Worm (Caenorhabditis elegans) whole organism, early embryonic: ENCODE results near the gene T22C8.6.

Experiments used
- B0310.2 ChIP-seq: sonication (generic microtip); optimal IDR thresholded peaks from 2 replicates; lab custom pipeline; 2016; ENCODE audit warnings: mild to moderate bottlenecking, missing genetic modification characterization, missing compliant biosample characterization
- F13C5.2 ChIP-seq: sonication (generic microtip); optimal IDR thresholded peaks from 2 replicates; lab custom pipeline; 2017; ENCODE audit warnings: mild to moderate bottlenecking, missing genetic modification characterization, inconsistent platforms, missing compliant biosample characterization
- aly-1 ChIP-seq: sonication (generic microtip); optimal IDR thresholded peaks from 2 replicates; lab custom pipeline; 2016; ENCODE audit warnings: missing genetic modification characterization, missing compliant biosample characterization
- ama-1 ChIP-seq: fragments of 150-350 bp; optimal IDR thresholded peaks from 2 replicates; lab custom pipeline; 2014
- ceh-13 ChIP-seq: fragments of 200-800 bp; sonication (Bioruptor generic); optimal IDR thresholded peaks from 2 replicates; lab custom pipeline; 2018; ENCODE audit warnings: mild to moderate bottlenecking, missing genetic modification characterization, missing compliant biosample characterization
- ceh-36 ChIP-seq: sonication (generic microtip); optimal IDR thresholded peaks from 2 replicates; lab custom pipeline; 2016; ENCODE audit warnings: missing genetic modification characterization, inconsistent platforms, missing compliant biosample characterization
- ets-7 ChIP-seq: sonication (generic microtip); optimal IDR thresholded peaks from 2 replicates; lab custom pipeline; 2016; ENCODE audit warnings: missing genotype, missing genetic modification characterization, missing compliant biosample characterization
- flt-1 ChIP-seq: fragments of 200-800 bp; sonication (Bioruptor generic); IDR thresholded peaks from 2 replicates; pipeline ENCODE4 v1.3.6; 2022; ENCODE audit warnings: missing genetic modification characterization, missing compliant biosample characterization
- hmbx-1 ChIP-seq: sonication (generic microtip); optimal IDR thresholded peaks from 2 replicates; lab custom pipeline; 2016; ENCODE audit warnings: mild to moderate bottlenecking, missing genetic modification characterization, missing compliant biosample characterization
- hmg-4 ChIP-seq: fragments of 200-800 bp; sonication (Bioruptor generic); optimal IDR thresholded peaks from 2 replicates; lab custom pipeline; 2018; ENCODE audit warnings: mild to moderate bottlenecking, missing genetic modification characterization, missing compliant biosample characterization
- hnd-1 ChIP-seq: sonication (generic microtip); optimal IDR thresholded peaks from 2 replicates; lab custom pipeline; 2016; ENCODE audit warnings: missing genetic modification characterization, missing compliant biosample characterization
- pes-1 ChIP-seq: fragments of 200-800 bp; sonication (Bioruptor generic); IDR thresholded peaks from 2 replicates; pipeline ENCODE4 v1.3.6; 2022; ENCODE audit warnings: missing genetic modification reagents, missing genetic modification characterization, missing compliant biosample characterization
- scrt-1 ChIP-seq: fragments of 200-800 bp; sonication (Bioruptor generic); IDR thresholded peaks from 2 replicates; pipeline ENCODE4 v1.3.6; 2022; ENCODE audit warnings: missing genetic modification characterization, missing compliant biosample characterization
- sea-1 ChIP-seq: fragments of 200-800 bp; sonication (Bioruptor generic); conservative IDR thresholded peaks from 2 replicates; pipeline ENCODE4 v1.3.6; 2022; ENCODE audit warnings: missing genetic modification characterization, missing compliant biosample characterization
- tbx-11 ChIP-seq: fragments of 200-800 bp; sonication (Bioruptor generic); IDR thresholded peaks from 2 replicates; pipeline ENCODE4 v1.3.6; 2022; ENCODE audit warnings: missing genetic modification characterization, missing compliant biosample characterization
- tbx-37 ChIP-seq: fragments of 200-800 bp; sonication (Bioruptor generic); conservative IDR thresholded peaks from 2 replicates; pipeline ENCODE4 v1.3.6; 2022; ENCODE audit warnings: missing genetic modification reagents, missing genetic modification characterization, missing compliant biosample characterization
- tra-4 ChIP-seq: sonication (generic microtip); optimal IDR thresholded peaks from 2 replicates; lab custom pipeline; 2017; ENCODE audit warnings: missing genetic modification characterization, missing compliant biosample characterization

Gene T22C8.6

ce11 chrII:8658835-8659234, 28.8 kb upstream of the T22C8.6 start, which contains the start of gene atg-10:
atg-10 (plus strand) TSS chrII:8659135.
- TF ChIP-seq tbx-37 (no peak), hmg-4 (GFP tag; lab: Kevin White, UChicago) (no peak), hmbx-1 (tag; lab: Kevin White, UChicago) (no peak), tbx-11 (GFP tag; lab: Robert Waterston, UW) (no peak)

- TF ChIP-seq tbx-37 (no peak), F13C5.2 (tag; lab: Kevin White, UChicago) (no peak), tra-4 (no peak), ets-7 (tag; lab: Kevin White, UChicago) (no peak), flt-1 (GFP tag; lab: Robert Waterston, UW) (no peak), pes-1 (GFP tag; lab: Robert Waterston, UW) (no peak), ama-1 (no peak), hmbx-1 (tag; lab: Kevin White, UChicago) (no peak), ceh-36 (tag; lab: Kevin White, UChicago) (no peak), sea-1 (GFP tag; lab: Robert Waterston, UW) (no peak), B0310.2 (tag; lab: Kevin White, UChicago) (no peak), tbx-11 (GFP tag; lab: Robert Waterston, UW) (no peak), hmg-4 (GFP tag; lab: Kevin White, UChicago) (no peak)
Measured at ce11 chrII:8650644-8651159, 20.6 kb upstream of the T22C8.6 start, which contains the start of gene pyr-1. pyr-1 (plus strand) TSS chrII:8651109.

- TF ChIP-seq flt-1 (GFP tag; lab: Robert Waterston, UW) (no peak), ets-7 (tag; lab: Kevin White, UChicago) (no peak), B0310.2 (tag; lab: Kevin White, UChicago) (no peak), F13C5.2 (tag; lab: Kevin White, UChicago) (no peak), sea-1 (GFP tag; lab: Robert Waterston, UW) (no peak), scrt-1 (GFP tag; lab: Robert Waterston, UW) (no peak), tra-4 (no peak), hmg-4 (GFP tag; lab: Kevin White, UChicago) (no peak), hnd-1 (tag; lab: Kevin White, UChicago) (no peak), ceh-13 (no peak), ama-1 (no peak), ceh-36 (tag; lab: Kevin White, UChicago) (no peak), hmbx-1 (tag; lab: Kevin White, UChicago) (no peak), tbx-11 (GFP tag; lab: Robert Waterston, UW) (no peak), aly-1 (tag; lab: Kevin White, UChicago) (no peak), pes-1 (GFP tag; lab: Robert Waterston, UW) (no peak), tbx-37 (no peak)
Measured at ce11 chrII:8648843-8649242, 18.8 kb upstream of the T22C8.6 start.

- TF ChIP-seq flt-1 (GFP tag; lab: Robert Waterston, UW), result no peak
- no peak for TF ChIP-seq ceh-36 (tag; lab: Kevin White, UChicago)
- TF ChIP-seq sea-1 (GFP tag; lab: Robert Waterston, UW), result no peak
- no peak for TF ChIP-seq hnd-1 (tag; lab: Kevin White, UChicago)
- no peak for TF ChIP-seq hmg-4 (GFP tag; lab: Kevin White, UChicago)
- no peak for TF ChIP-seq aly-1 (tag; lab: Kevin White, UChicago)
- TF ChIP-seq scrt-1 (GFP tag; lab: Robert Waterston, UW), result no peak
- TF ChIP-seq pes-1 (GFP tag; lab: Robert Waterston, UW), result no peak
- TF ChIP-seq tra-4, result no peak
- TF ChIP-seq ceh-13, result no peak
- no peak for TF ChIP-seq ama-1
- TF ChIP-seq tbx-37, result no peak
- TF ChIP-seq tbx-11 (GFP tag; lab: Robert Waterston, UW), result no peak
- no peak for TF ChIP-seq hmbx-1 (tag; lab: Kevin White, UChicago)
- TF ChIP-seq ets-7 (tag; lab: Kevin White, UChicago), result no peak
Measured at ce11 chrII:8646437-8646836, 16.4 kb upstream of the T22C8.6 start.

ce11 chrII:8643627-8644356, 13.7 kb upstream of the T22C8.6 start:
- TF ChIP-seq pes-1 (GFP tag; lab: Robert Waterston, UW), result no peak
- TF ChIP-seq flt-1 (GFP tag; lab: Robert Waterston, UW), result no peak
- TF ChIP-seq ets-7 (tag; lab: Kevin White, UChicago), result no peak
- no peak for TF ChIP-seq scrt-1 (GFP tag; lab: Robert Waterston, UW)
- no peak for TF ChIP-seq ceh-13
- TF ChIP-seq tbx-11 (GFP tag; lab: Robert Waterston, UW), result no peak
- no peak for TF ChIP-seq tbx-37
- TF ChIP-seq hmg-4 (GFP tag; lab: Kevin White, UChicago), result no peak
- TF ChIP-seq sea-1 (GFP tag; lab: Robert Waterston, UW), result no peak
- TF ChIP-seq B0310.2 (tag; lab: Kevin White, UChicago), result no peak
- no peak for TF ChIP-seq aly-1 (tag; lab: Kevin White, UChicago)

ce11 chrII:8642376-8642775, 12.3 kb upstream of the T22C8.6 start:
- TF ChIP-seq F13C5.2 (tag; lab: Kevin White, UChicago), result no peak
- TF ChIP-seq tbx-37, result no peak
- TF ChIP-seq ceh-13, result no peak
- TF ChIP-seq pes-1 (GFP tag; lab: Robert Waterston, UW), result no peak
- no peak for TF ChIP-seq tra-4
- no peak for TF ChIP-seq sea-1 (GFP tag; lab: Robert Waterston, UW)
- TF ChIP-seq hnd-1 (tag; lab: Kevin White, UChicago), result no peak
- TF ChIP-seq flt-1 (GFP tag; lab: Robert Waterston, UW), result no peak
- no peak for TF ChIP-seq ama-1
- TF ChIP-seq hmg-4 (GFP tag; lab: Kevin White, UChicago), result no peak
- TF ChIP-seq hmbx-1 (tag; lab: Kevin White, UChicago), result no peak

ce11 chrII:8641131-8641530, 11.1 kb upstream of the T22C8.6 start, which contains the start of gene D2085.7:
D2085.7 (plus strand) TSS chrII:8641381.
- TF ChIP-seq B0310.2 (tag; lab: Kevin White, UChicago) (no peak), aly-1 (tag; lab: Kevin White, UChicago) (no peak), tbx-11 (GFP tag; lab: Robert Waterston, UW) (no peak), scrt-1 (GFP tag; lab: Robert Waterston, UW) (no peak), hnd-1 (tag; lab: Kevin White, UChicago) (no peak), tbx-37 (no peak), F13C5.2 (tag; lab: Kevin White, UChicago) (no peak), ceh-36 (tag; lab: Kevin White, UChicago) (no peak), hmg-4 (GFP tag; lab: Kevin White, UChicago) (no peak), ceh-13 (no peak), hmbx-1 (tag; lab: Kevin White, UChicago) (no peak), pes-1 (GFP tag; lab: Robert Waterston, UW) (no peak), ets-7 (tag; lab: Kevin White, UChicago) (no peak), tra-4 (no peak), ama-1 (no peak), flt-1 (GFP tag; lab: Robert Waterston, UW) (no peak), sea-1 (GFP tag; lab: Robert Waterston, UW) (no peak)
